Worm (Caenorhabditis elegans): Measurements from ENCODE around the gene daf-36.
A peak's percentile ranks its signal among the peaks of the same experiment; 100 is the strongest.

The daf-36 gene

ce11 chrV:10239861-10240260 lies 14.4 kb upstream of the daf-36 start, which contains the start of gene fipr-8:
Gene fipr-8 (minus strand): TSS chrV:10239961.
- TF ChIP-seq mef-2 (tag; optimal IDR thresholded peaks at IDR 0.05) = no peak
- TF ChIP-seq grh-1 (GFP tag; IDR thresholded peaks at IDR 0.05) = no peak
- no peak for TF ChIP-seq lsy-2 (tag; optimal IDR thresholded peaks at IDR 0.05)
- no peak for TF ChIP-seq irx-1 (tag; optimal IDR thresholded peaks at IDR 0.05)
- TF ChIP-seq nhr-20 (tag; optimal IDR thresholded peaks at IDR 0.05) = no peak
- no peak for TF ChIP-seq ceh-8 (GFP tag; optimal IDR thresholded peaks at IDR 0.05)
- no peak for TF ChIP-seq lin-35 (GFP tag; optimal IDR thresholded peaks at IDR 0.05)
- TF ChIP-seq jun-1 (tag; optimal IDR thresholded peaks at IDR 0.05) = no peak
- no peak for TF ChIP-seq nhr-85 (tag)
- TF ChIP-seq pag-3 (tag; optimal IDR thresholded peaks at IDR 0.05; ENCODE audit: borderline replicate concordance, insufficient read depth) = no peak
- no peak for TF ChIP-seq unc-62 (GFP tag; optimal IDR thresholded peaks at IDR 0.05)
- TF ChIP-seq sptf-1 (tag; optimal IDR thresholded peaks at IDR 0.05) = no peak
- TF ChIP-seq nhr-11 (tag; optimal IDR thresholded peaks at IDR 0.05) = no peak
- TF ChIP-seq C34B4.2 (tag; optimal IDR thresholded peaks at IDR 0.05) = no peak
- TF ChIP-seq dpl-1 (GFP tag; optimal IDR thresholded peaks at IDR 0.05) = no peak
- no peak for TF ChIP-seq ces-1 (GFP tag; optimal IDR thresholded peaks at IDR 0.05)

- TF ChIP-seq sup-37 (GFP tag; optimal IDR thresholded peaks at IDR 0.05) = no peak
- peak in 1 of 3 experiments; percentile 61 for TF ChIP-seq ceh-82 (tag; optimal IDR thresholded peaks at IDR 0.05)
- TF ChIP-seq blmp-1 (tag; optimal IDR thresholded peaks at IDR 0.05) = peak; percentile 13
- TF ChIP-seq dsc-1 (tag; optimal IDR thresholded peaks at IDR 0.05) = peak; percentile 25
- peak; percentile 55 for TF ChIP-seq lin-15B (tag; optimal IDR thresholded peaks at IDR 0.05)
- no peak for TF ChIP-seq zip-4 (GFP tag; optimal IDR thresholded peaks at IDR 0.05)
- TF ChIP-seq skn-1 (tag; optimal IDR thresholded peaks at IDR 0.05) = peak; percentile 28
- TF ChIP-seq tbx-2 (tag; optimal IDR thresholded peaks at IDR 0.05) = no peak
- TF ChIP-seq fkh-8 (tag; optimal IDR thresholded peaks at IDR 0.05) = peak; percentile 74
- TF ChIP-seq C16A3.4 (tag; optimal IDR thresholded peaks at IDR 0.05) = peak; percentile 8
- peak; percentile 9 to 58 for TF ChIP-seq lsy-2 (tag; optimal IDR thresholded peaks at IDR 0.05)
- TF ChIP-seq ets-5 (GFP tag; IDR thresholded peaks at IDR 0.05) = no peak
- TF ChIP-seq fkh-4 (tag; optimal IDR thresholded peaks at IDR 0.05; ENCODE audit: borderline replicate concordance) = no peak
- TF ChIP-seq lin-14 (GFP tag; optimal IDR thresholded peaks at IDR 0.05) = peak; percentile 43
- no peak for TF ChIP-seq unc-130 (tag; optimal IDR thresholded peaks at IDR 0.05)
- peak; percentile 10 for TF ChIP-seq xbp-1 (tag; optimal IDR thresholded peaks at IDR 0.05)
- peak; percentile 50 to 64 for TF ChIP-seq lin-35 (GFP tag; optimal IDR thresholded peaks at IDR 0.05)
- TF ChIP-seq efl-1 (optimal IDR thresholded peaks at IDR 0.05) = peak; percentile 37 to 42
- TF ChIP-seq efl-1 (GFP tag; optimal IDR thresholded peaks at IDR 0.05 in 1 of 2) = peak in 1 of 2 experiments; percentile 27
- TF ChIP-seq dpl-1 (GFP tag; optimal IDR thresholded peaks at IDR 0.05) = peak in 2 of 3 experiments; percentile 41 to 62
- peak; percentile 24 for TF ChIP-seq nhr-71 (tag; optimal IDR thresholded peaks at IDR 0.05)
- TF ChIP-seq snu-23 (GFP tag; optimal IDR thresholded peaks at IDR 0.05) = peak; percentile 18
These were observed 13.2 kb upstream of the daf-36 start, which contains the start of gene fubl-1 for ce11 chrV:10238665-10239064. Gene fubl-1 (minus strand): TSS chrV:10238866.

ce11 chrV:10237959-10238444 lies 12.5 kb upstream of the daf-36 start:
- no peak for TF ChIP-seq alr-1 (tag; optimal IDR thresholded peaks at IDR 0.05; ENCODE audit: borderline replicate concordance)
- no peak for TF ChIP-seq C04F5.9 (tag; optimal IDR thresholded peaks at IDR 0.05)
- TF ChIP-seq unc-30 (tag; optimal IDR thresholded peaks at IDR 0.05) = no peak
- TF ChIP-seq nhr-237 (tag; optimal IDR thresholded peaks at IDR 0.05) = no peak
- TF ChIP-seq nhr-85 (tag) = peak; percentile 53
- TF ChIP-seq unc-130 (tag; optimal IDR thresholded peaks at IDR 0.05) = no peak
- TF ChIP-seq fkh-10 (GFP tag; optimal IDR thresholded peaks at IDR 0.05) = no peak
- TF ChIP-seq blmp-1 (tag; optimal IDR thresholded peaks at IDR 0.05) = no peak
- TF ChIP-seq F16B12.6 (tag; optimal IDR thresholded peaks at IDR 0.05) = no peak
- no peak for TF ChIP-seq swsn-7 (tag; optimal IDR thresholded peaks at IDR 0.05)
- TF ChIP-seq pqm-1 (tag; optimal IDR thresholded peaks at IDR 0.05) = no peak
- no peak for TF ChIP-seq ceh-63 (GFP tag; optimal IDR thresholded peaks at IDR 0.05)
- no peak for TF ChIP-seq pag-3 (tag; optimal IDR thresholded peaks at IDR 0.05; ENCODE audit: borderline replicate concordance, insufficient read depth)
- TF ChIP-seq mef-2 (tag; optimal IDR thresholded peaks at IDR 0.05) = no peak
- no peak for TF ChIP-seq ets-5 (GFP tag; IDR thresholded peaks at IDR 0.05)
- no peak for TF ChIP-seq efl-1 (optimal IDR thresholded peaks at IDR 0.05)
- peak in 1 of 2 experiments; percentile 11 for TF ChIP-seq efl-1 (GFP tag; optimal IDR thresholded peaks at IDR 0.05 in 1 of 2)
- no peak for TF ChIP-seq grh-1 (GFP tag; IDR thresholded peaks at IDR 0.05)

Measured in whole organism, L1 larva.